Fruit fly (Drosophila melanogaster) whole organism, prepupa: Measurements from ENCODE around the gene Ire1.
A peak's percentile ranks its signal among the peaks of the same experiment; 100 is the strongest.

Source experiments
- Blimp-1 ChIP-seq: fragments of 200-800 bp; sonication (Bioruptor generic); optimal IDR thresholded peaks from 3 replicates; lab custom pipeline; 2017; ENCODE audit warnings: missing biosample characterization, missing genetic modification characterization, mild to moderate bottlenecking, moderate library complexity, missing genetic modification reagents
- CG10631 ChIP-seq: fragments of 200-800 bp; sonication (Bioruptor generic); optimal IDR thresholded peaks from 2 replicates; lab custom pipeline; 2016; ENCODE audit warnings: missing biosample characterization, missing genetic modification characterization
- CG10669 ChIP-seq: fragments of 200-800 bp; sonication (Bioruptor generic); optimal IDR thresholded peaks from 3 replicates; lab custom pipeline; 2018; ENCODE audit warnings: missing biosample characterization, mild to moderate bottlenecking, missing genetic modification characterization, moderate library complexity
- CG11762 ChIP-seq: fragments of 200-800 bp; sonication (Bioruptor generic); optimal IDR thresholded peaks from 3 replicates; lab custom pipeline; 2016; ENCODE audit warnings: missing biosample characterization, missing genetic modification characterization; ENCODE audit not compliant: insufficient read depth
- CG11902 ChIP-seq: fragments of 200-800 bp; sonication (Bioruptor generic); optimal IDR thresholded peaks from 3 replicates; lab custom pipeline; 2016; ENCODE audit warnings: missing biosample characterization, missing genetic modification characterization
- CG15336 ChIP-seq: fragments of 200-800 bp; sonication (Bioruptor generic); IDR thresholded peaks from 2 replicates; pipeline ENCODE4 v1.3.6; 2022; ENCODE audit warnings: missing biosample characterization, missing genetic modification characterization
- CG1621 ChIP-seq: fragments of 200-800 bp; sonication (Bioruptor generic); optimal IDR thresholded peaks from 3 replicates; lab custom pipeline; 2018; ENCODE audit warnings: missing biosample characterization, mild to moderate bottlenecking, missing genetic modification characterization
- CG16779 ChIP-seq: fragments of 200-800 bp; sonication (Bioruptor generic); optimal IDR thresholded peaks from 3 replicates; lab custom pipeline; 2017; ENCODE audit warnings: missing biosample characterization, mild to moderate bottlenecking, missing genetic modification characterization
- CG3032 ChIP-seq: fragments of 200-800 bp; optimal IDR thresholded peaks from 2 replicates; lab custom pipeline; 2019; ENCODE audit warnings: missing biosample characterization, mild to moderate bottlenecking, missing genetic modification characterization, moderate library complexity
- CG31627 ChIP-seq: fragments of 200-800 bp; sonication (Bioruptor generic); optimal IDR thresholded peaks from 3 replicates; lab custom pipeline; 2016; ENCODE audit warnings: missing biosample characterization, missing genetic modification characterization
- CG32006 ChIP-seq: fragments of 200-800 bp; sonication (Bioruptor generic); optimal IDR thresholded peaks from 3 replicates; lab custom pipeline; 2017; ENCODE audit warnings: missing biosample characterization, mild to moderate bottlenecking, missing genetic modification characterization
- CG34406 ChIP-seq: fragments of 200-800 bp; sonication (Bioruptor generic); optimal IDR thresholded peaks from 3 replicates; lab custom pipeline; 2016; ENCODE audit warnings: missing biosample characterization, missing genetic modification characterization
- CG4318 ChIP-seq: fragments of 200-800 bp; sonication (Bioruptor generic); optimal IDR thresholded peaks from 3 replicates; lab custom pipeline; 2017; ENCODE audit warnings: missing biosample characterization, mild to moderate bottlenecking, missing genetic modification characterization
- CG6163 ChIP-seq: fragments of 200-800 bp; sonication (Bioruptor generic); IDR thresholded peaks from 3 replicates; pipeline ENCODE4 v1.3.6; 2022; ENCODE audit warnings: missing biosample characterization, missing genetic modification characterization
- CG6276 ChIP-seq: fragments of 200-800 bp; sonication (Bioruptor generic); optimal IDR thresholded peaks from 2 replicates; lab custom pipeline; 2017; ENCODE audit warnings: missing biosample characterization, mild to moderate bottlenecking, missing genetic modification characterization
- CG6792 ChIP-seq: fragments of 200-800 bp; sonication (Bioruptor generic); optimal IDR thresholded peaks from 3 replicates; lab custom pipeline; 2016; ENCODE audit warnings: missing biosample characterization, missing genetic modification characterization
- CG6808 ChIP-seq: fragments of 200-800 bp; sonication (Bioruptor generic); optimal IDR thresholded peaks from 3 replicates; lab custom pipeline; 2017; ENCODE audit warnings: missing biosample characterization, missing genetic modification characterization, mild to moderate bottlenecking, moderate library complexity, missing genetic modification reagents
- CG6854 ChIP-seq: fragments of 200-800 bp; sonication (Bioruptor generic); optimal IDR thresholded peaks from 2 replicates; lab custom pipeline; 2017; ENCODE audit warnings: missing biosample characterization, mild to moderate bottlenecking, missing genetic modification characterization
- CG7368 ChIP-seq: fragments of 200-800 bp; sonication (Bioruptor generic); optimal IDR thresholded peaks from 3 replicates; lab custom pipeline; 2016; ENCODE audit warnings: missing biosample characterization, missing genetic modification characterization
- CG8319 ChIP-seq: fragments of 200-800 bp; sonication (Bioruptor generic); optimal IDR thresholded peaks from 3 replicates; lab custom pipeline; 2016; ENCODE audit warnings: missing biosample characterization, missing genetic modification characterization
- CG8632 ChIP-seq: fragments of 200-800 bp; sonication (Bioruptor generic); optimal IDR thresholded peaks from 3 replicates; lab custom pipeline; 2016; ENCODE audit warnings: missing biosample characterization, missing genetic modification characterization
- Eip75B ChIP-seq: fragments of 200-800 bp; sonication (Bioruptor generic); optimal IDR thresholded peaks from 3 replicates; lab custom pipeline; 2016; ENCODE audit warnings: missing biosample characterization, missing genetic modification characterization
- Eip78C ChIP-seq: fragments of 200-800 bp; sonication (Bioruptor generic); peaks from one replicate; lab custom pipeline; 2016; ENCODE audit warnings: missing biosample characterization, missing genetic modification characterization
- Eip93F ChIP-seq: fragments of 200-800 bp; sonication (Bioruptor generic); optimal IDR thresholded peaks from 2 replicates; lab custom pipeline; 2016; ENCODE audit warnings: missing biosample characterization, mild to moderate bottlenecking, missing genetic modification characterization
- Ets21C ChIP-seq: fragments of 200-800 bp; sonication (Bioruptor generic); optimal IDR thresholded peaks from 3 replicates; lab custom pipeline; 2016; ENCODE audit warnings: missing biosample characterization, missing genetic modification characterization
- Ets96B ChIP-seq: fragments of 200-800 bp; optimal IDR thresholded peaks from 2 replicates; lab custom pipeline; 2019; ENCODE audit warnings: missing biosample characterization, mild to moderate bottlenecking, missing genetic modification characterization, moderate library complexity
- Gug ChIP-seq: fragments of 200-800 bp; sonication (Bioruptor generic); IDR thresholded peaks from 2 replicates; pipeline ENCODE4 v1.3.6; 2022; ENCODE audit warnings: missing biosample characterization, missing genetic modification characterization
- Hr38 ChIP-seq: sonication (Bioruptor generic); optimal IDR thresholded peaks from 2 replicates; lab custom pipeline; 2016; ENCODE audit warnings: missing biosample characterization, missing genetic modification characterization
- Hr4 ChIP-seq: fragments of 200-800 bp; sonication (Bioruptor generic); optimal IDR thresholded peaks from 3 replicates; lab custom pipeline; 2016; ENCODE audit warnings: missing biosample characterization, missing genetic modification characterization
- Lpt ChIP-seq: fragments of 200-800 bp; sonication (Bioruptor generic); optimal IDR thresholded peaks from 3 replicates; lab custom pipeline; 2016; ENCODE audit warnings: missing biosample characterization, missing genetic modification characterization
- Met ChIP-seq: fragments of 200-800 bp; sonication (Bioruptor generic); optimal IDR thresholded peaks from 3 replicates; lab custom pipeline; 2016; ENCODE audit warnings: missing biosample characterization, missing genetic modification characterization
- Smox ChIP-seq: fragments of 200-800 bp; sonication (Bioruptor generic); optimal IDR thresholded peaks from 3 replicates; lab custom pipeline; 2016; ENCODE audit warnings: missing biosample characterization, missing genetic modification characterization
- Sox102F ChIP-seq: fragments of 200-800 bp; sonication (Bioruptor generic); optimal IDR thresholded peaks from 2 replicates; lab custom pipeline; 2016; ENCODE audit warnings: missing biosample characterization, mild to moderate bottlenecking, missing genetic modification characterization
- Sox14 ChIP-seq: fragments of 200-800 bp; sonication (Bioruptor generic); optimal IDR thresholded peaks from 3 replicates; lab custom pipeline; 2016; ENCODE audit warnings: missing biosample characterization, missing genetic modification characterization
- Sox15 ChIP-seq: fragments of 200-800 bp; sonication (Bioruptor generic); optimal IDR thresholded peaks from 3 replicates; lab custom pipeline; 2016; ENCODE audit warnings: missing biosample characterization, missing genetic modification characterization
- achi ChIP-seq: fragments of 200-800 bp; sonication (Bioruptor generic); optimal IDR thresholded peaks from 3 replicates; lab custom pipeline; 2016; ENCODE audit warnings: missing biosample characterization, missing genetic modification characterization
- acj6 ChIP-seq: fragments of 200-800 bp; sonication (Bioruptor generic); optimal IDR thresholded peaks from 3 replicates; lab custom pipeline; 2016; ENCODE audit warnings: missing biosample characterization, missing genetic modification characterization
- cyc ChIP-seq: fragments of 200-800 bp; sonication (Bioruptor generic); optimal IDR thresholded peaks from 3 replicates; lab custom pipeline; 2016; ENCODE audit warnings: missing biosample characterization, missing genetic modification characterization
- dac ChIP-seq: fragments of 200-800 bp; sonication (Bioruptor generic); optimal IDR thresholded peaks from 2 replicates; lab custom pipeline; 2017; ENCODE audit warnings: missing biosample characterization, mild to moderate bottlenecking, missing genetic modification characterization
- dsx ChIP-seq: fragments of 200-800 bp; optimal IDR thresholded peaks from 3 replicates; lab custom pipeline; 2019; ENCODE audit warnings: missing biosample characterization, mild to moderate bottlenecking, missing genetic modification characterization, moderate library complexity; ENCODE audit not compliant: poor library complexity, severe bottlenecking
- eg ChIP-seq: fragments of 200-800 bp; sonication (Bioruptor generic); IDR thresholded peaks from 3 replicates; pipeline ENCODE4 v1.3.6; 2022; ENCODE audit warnings: missing biosample characterization, missing genetic modification characterization
- esn ChIP-seq: fragments of 200-800 bp; sonication (Bioruptor generic); optimal IDR thresholded peaks from 2 replicates; lab custom pipeline; 2016; ENCODE audit warnings: missing biosample characterization, mild to moderate bottlenecking, missing genetic modification characterization, moderate library complexity
- fd59A ChIP-seq: fragments of 200-800 bp; sonication (Bioruptor generic); optimal IDR thresholded peaks from 2 replicates; lab custom pipeline; 2017; ENCODE audit warnings: missing biosample characterization, mild to moderate bottlenecking, missing genetic modification characterization, missing genetic modification reagents
- fkh ChIP-seq: fragments of 200-800 bp; sonication (Bioruptor generic); optimal IDR thresholded peaks from 3 replicates; lab custom pipeline; 2017; ENCODE audit warnings: missing biosample characterization, mild to moderate bottlenecking, missing genetic modification characterization, moderate library complexity
- net ChIP-seq: fragments of 200-800 bp; sonication (Bioruptor generic); optimal IDR thresholded peaks from 3 replicates; lab custom pipeline; 2016; ENCODE audit warnings: missing biosample characterization, missing genetic modification characterization
- pdm3 ChIP-seq: fragments of 200-800 bp; sonication (Bioruptor generic); optimal IDR thresholded peaks from 3 replicates; lab custom pipeline; 2016; ENCODE audit warnings: missing biosample characterization, missing genetic modification characterization
- spab ChIP-seq: fragments of 200-800 bp; sonication (Bioruptor generic); optimal IDR thresholded peaks from 2 replicates; lab custom pipeline; 2017; ENCODE audit warnings: missing biosample characterization, mild to moderate bottlenecking, missing genetic modification characterization, missing genetic modification reagents
- svp ChIP-seq: fragments of 200-800 bp; sonication (Bioruptor generic); peaks from one replicate; lab custom pipeline; 2016; ENCODE audit warnings: missing biosample characterization, missing genetic modification characterization
- topi ChIP-seq: fragments of 200-800 bp; sonication (Bioruptor generic); optimal IDR thresholded peaks from 3 replicates; lab custom pipeline; 2016; ENCODE audit warnings: missing biosample characterization, missing genetic modification characterization
- vri ChIP-seq: fragments of 200-800 bp; sonication (Bioruptor generic); optimal IDR thresholded peaks from 3 replicates; lab custom pipeline; 2016; ENCODE audit warnings: missing biosample characterization, mild to moderate bottlenecking, missing genetic modification characterization

Gene Ire1

dm6 chr3R:19863979-19864775, 3.1 kb upstream of the Ire1 start, which contains the start of the genes CG4572 and CG4686:
Gene CG4572 (minus strand): TSS chr3R:19864393.
Gene CG4686 (plus strand): TSS chr3R:19864496.
- TF ChIP-seq Hr38 (GFP tag; lab: Kevin White, UChicago) (no peak), fkh (GFP tag; lab: Kevin White, UChicago) (no peak), CG11902 (GFP tag; lab: Kevin White, UChicago) (peak; percentile 75), esn (GFP tag; lab: Kevin White, UChicago) (peak; percentile 87), spab (GFP tag; lab: Kevin White, UChicago) (peak; percentile 67), svp (GFP tag; lab: Kevin White, UChicago) (no peak), Sox14 (GFP tag; lab: Kevin White, UChicago) (peak; percentile 74), Blimp-1 (peak; percentile 47), CG8632 (GFP tag; lab: Kevin White, UChicago) (peak; percentile 67), Lpt (GFP tag; lab: Kevin White, UChicago) (peak; percentile 70), eg (GFP tag; lab: Robert Waterston, UW) (peak; percentile 85; the same call in 2 of the 3 replicates), CG3032 (tag; lab: Kevin White, UChicago) (peak; percentile 89), CG6854 (GFP tag; lab: Kevin White, UChicago) (peak; percentile 8), CG10669 (GFP tag; lab: Kevin White, UChicago) (peak; percentile 74), dsx (peak; percentile 63), CG15336 (GFP tag; lab: Robert Waterston, UW) (peak; percentile 71), Ets96B (tag; lab: Kevin White, UChicago) (peak; percentile 67), Gug (GFP tag; lab: Robert Waterston, UW) (peak; percentile 83), CG32006 (peak; percentile 83), cyc (peak; percentile 84), dac (no peak), Eip93F (GFP tag; lab: Kevin White, UChicago) (peak; percentile 85), pdm3 (GFP tag; lab: Kevin White, UChicago) (peak; percentile 85), Sox15 (GFP tag; lab: Kevin White, UChicago) (peak; percentile 73), Ets21C (GFP tag; lab: Kevin White, UChicago) (peak; percentile 77), CG4318 (GFP tag; lab: Kevin White, UChicago) (peak; percentile 73), acj6 (GFP tag; lab: Kevin White, UChicago) (peak; percentile 79), CG11762 (peak; percentile 81), CG16779 (tag; lab: Kevin White, UChicago) (no peak), net (GFP tag; lab: Kevin White, UChicago) (peak; percentile 75), Met (GFP tag; lab: Kevin White, UChicago) (peak; percentile 81), Smox (peak; percentile 82), CG7368 (GFP tag; lab: Kevin White, UChicago) (peak; percentile 61), fd59A (GFP tag; lab: Kevin White, UChicago) (peak; percentile 63), CG6808 (GFP tag; lab: Kevin White, UChicago) (peak; percentile 62), achi (GFP tag; lab: Kevin White, UChicago) (peak; percentile 86), CG6276 (GFP tag; lab: Kevin White, UChicago) (no peak), topi (GFP tag; lab: Kevin White, UChicago) (peak; percentile 79), Hr4 (GFP tag; lab: Kevin White, UChicago) (peak; percentile 86), CG6792 (GFP tag; lab: Kevin White, UChicago) (peak; percentile 71), CG8319 (GFP tag; lab: Kevin White, UChicago) (peak; percentile 71), CG10631 (GFP tag; lab: Kevin White, UChicago) (peak; percentile 85), Eip78C (GFP tag; lab: Kevin White, UChicago) (peak; percentile 92), Sox102F (GFP tag; lab: Kevin White, UChicago) (peak; percentile 83), CG31627 (GFP tag; lab: Kevin White, UChicago) (peak; percentile 90), CG34406 (GFP tag; lab: Kevin White, UChicago) (peak; percentile 74), vri (GFP tag; lab: Kevin White, UChicago) (peak; percentile 59), CG6163 (peak; percentile 77), Eip75B (GFP tag; lab: Kevin White, UChicago) (peak; percentile 80), CG1621 (tag; lab: Kevin White, UChicago) (peak; percentile 26)
